Worm (Caenorhabditis elegans): ENCODE results near the gene sknr-1.

Gene sknr-1

ce11 chrV:2638545-2638944 is 13.3 kb upstream of the sknr-1 start, which contains the start of gene W02H5.19:
TSS of gene W02H5.19 (plus strand) at chrV:2638890.
- no peak for TF ChIP-seq ets-7 (tag; optimal IDR thresholded peaks at IDR 0.05)
- TF ChIP-seq scrt-1 (GFP tag; IDR thresholded peaks at IDR 0.05): 0 out of 2 replicates have a peak, but pooled peaks have one; percentile 40
- TF ChIP-seq F13C5.2 (tag; optimal IDR thresholded peaks at IDR 0.05): no peak
- peak; percentile 30; the same call in 1 of the 2 replicates for TF ChIP-seq flt-1 (GFP tag; IDR thresholded peaks at IDR 0.05)
- TF ChIP-seq tra-4 (tag; optimal IDR thresholded peaks at IDR 0.05): no peak
- no peak for TF ChIP-seq B0310.2 (tag; optimal IDR thresholded peaks at IDR 0.05)
- no peak for TF ChIP-seq ceh-36 (tag; optimal IDR thresholded peaks at IDR 0.05)
- TF ChIP-seq sea-1 (GFP tag; conservative IDR thresholded peaks at IDR 0.05): no peak
- peak; percentile 85 for TF ChIP-seq tbx-37 (GFP tag; conservative IDR thresholded peaks at IDR 0.05)
- TF ChIP-seq hmg-4 (GFP tag; optimal IDR thresholded peaks at IDR 0.05): peak; percentile 38
- TF ChIP-seq hnd-1 (tag; optimal IDR thresholded peaks at IDR 0.05): no peak
- peak; percentile 73 for TF ChIP-seq tbx-11 (GFP tag; IDR thresholded peaks at IDR 0.05)
- peak; percentile 65 for TF ChIP-seq pes-1 (GFP tag; IDR thresholded peaks at IDR 0.05)
- no peak for TF ChIP-seq ceh-13 (GFP tag; optimal IDR thresholded peaks at IDR 0.05)
- TF ChIP-seq hmbx-1 (tag; optimal IDR thresholded peaks at IDR 0.05): no peak
- TF ChIP-seq ama-1 (optimal IDR thresholded peaks at IDR 0.05): no peak
- TF ChIP-seq aly-1 (tag; optimal IDR thresholded peaks at IDR 0.05): no peak

DNA sequence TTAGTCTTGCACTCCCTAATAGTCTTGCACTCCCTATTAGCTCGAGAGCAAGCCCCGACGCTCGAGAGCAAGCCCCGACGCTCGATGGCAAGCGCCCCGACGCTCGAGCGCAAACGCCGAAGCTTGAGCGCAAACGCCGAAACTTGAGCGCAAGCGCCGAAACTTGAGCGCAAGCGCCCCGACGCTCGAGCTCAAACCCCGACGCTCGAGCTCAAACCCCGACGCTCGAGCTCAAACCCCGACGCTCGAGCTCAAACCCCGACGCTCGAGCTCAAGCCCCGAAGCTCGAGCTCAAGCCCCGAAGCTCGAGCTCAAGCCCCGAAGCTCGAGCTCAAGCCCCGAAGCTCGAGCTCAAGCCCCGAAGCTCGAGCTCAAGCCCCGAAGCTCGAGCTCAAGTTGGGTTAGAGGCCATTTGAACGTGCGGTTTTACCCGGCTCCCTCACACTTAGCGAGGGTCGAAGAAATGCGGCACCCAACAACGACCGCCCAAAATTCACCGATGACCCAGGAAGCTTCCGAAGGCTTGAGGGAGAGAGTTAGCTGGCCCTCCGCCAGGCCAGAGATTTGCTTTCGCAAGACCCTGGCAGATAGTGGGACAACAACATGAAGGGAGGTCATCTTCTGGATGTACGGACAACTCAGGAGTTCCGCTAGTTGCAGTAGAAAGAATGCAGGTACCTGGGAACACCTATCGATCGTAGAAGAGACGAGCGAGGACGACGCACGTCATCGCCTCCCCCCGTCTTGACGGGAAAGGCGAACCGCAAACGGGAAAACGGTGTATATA is 9.7 kb upstream of the sknr-1 start:
- 0 out of 2 replicates have a peak, but pooled peaks have one; percentile 11 for TF ChIP-seq pes-1 (GFP tag; IDR thresholded peaks at IDR 0.05)
- TF ChIP-seq flt-1 (GFP tag; IDR thresholded peaks at IDR 0.05): peak; percentile 29; the same call in 1 of the 2 replicates

- TF ChIP-seq sea-1 (GFP tag; conservative IDR thresholded peaks at IDR 0.05) (no peak), flt-1 (GFP tag; IDR thresholded peaks at IDR 0.05) (peak; percentile 27; the same call in 1 of the 2 replicates), hnd-1 (tag; optimal IDR thresholded peaks at IDR 0.05) (no peak)
Observed at ce11 chrV:2623765-2624164, 1.5 kb downstream of the sknr-1 start.

ce11 chrV:2621879-2622278 is 3.4 kb downstream of the sknr-1 start, which contains the start of gene srh-271:
TSS of gene srh-271 (minus strand) at chrV:2621979.
- TF ChIP-seq tbx-11 (GFP tag; IDR thresholded peaks at IDR 0.05) (no peak), hmg-4 (GFP tag; optimal IDR thresholded peaks at IDR 0.05) (no peak), hnd-1 (tag; optimal IDR thresholded peaks at IDR 0.05) (no peak)

- TF ChIP-seq flt-1 (GFP tag; IDR thresholded peaks at IDR 0.05) (no peak), tbx-11 (GFP tag; IDR thresholded peaks at IDR 0.05) (0 out of 2 replicates have a peak, but pooled peaks have one; percentile 13)
Observed at ce11 chrV:2617499-2617898, 7.8 kb downstream of the sknr-1 start.

DNA sequence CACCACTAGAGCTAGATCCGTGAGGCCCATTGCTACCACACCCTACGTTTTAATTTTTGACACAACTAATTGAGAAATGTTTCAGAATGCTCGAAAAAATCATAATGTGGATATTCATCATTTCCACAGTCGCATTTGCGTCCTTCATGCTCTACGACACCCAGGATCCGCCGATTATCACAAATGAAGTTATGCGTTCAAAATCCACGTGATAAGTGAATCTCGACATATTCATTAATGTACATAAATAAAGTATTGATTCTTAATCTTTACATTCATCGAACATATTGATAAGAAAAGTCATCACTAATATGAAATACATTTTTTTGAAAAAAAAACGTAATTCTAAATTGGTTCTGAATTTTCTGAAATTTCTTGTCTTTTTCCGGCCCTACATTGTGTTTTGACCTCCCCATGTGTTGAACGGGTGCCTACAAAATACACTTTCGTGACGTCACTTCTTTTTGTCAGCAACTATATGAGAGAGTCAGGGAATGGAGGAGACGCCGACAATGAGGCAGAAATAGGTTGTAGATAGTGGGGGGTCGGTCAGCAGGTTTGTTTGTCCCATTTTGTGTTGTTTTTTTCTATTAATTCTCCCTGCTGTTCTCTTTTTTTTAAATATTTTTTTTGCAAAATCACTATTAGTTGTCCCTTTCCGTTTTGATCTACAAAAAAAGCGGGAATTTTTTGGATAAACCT is 10.1 kb downstream of the sknr-1 start, which contains the start of gene F53E10.1:
TSS of gene F53E10.1 (plus strand) at position 325 of the 702 bp plus-strand sequence.
- TF ChIP-seq tbx-11 (GFP tag; IDR thresholded peaks at IDR 0.05) (no peak), aly-1 (tag; optimal IDR thresholded peaks at IDR 0.05) (no peak), hmg-4 (GFP tag; optimal IDR thresholded peaks at IDR 0.05) (no peak), hmbx-1 (tag; optimal IDR thresholded peaks at IDR 0.05) (no peak), ama-1 (optimal IDR thresholded peaks at IDR 0.05) (no peak), pes-1 (GFP tag; IDR thresholded peaks at IDR 0.05) (no peak), scrt-1 (GFP tag; IDR thresholded peaks at IDR 0.05) (no peak), tbx-37 (GFP tag; conservative IDR thresholded peaks at IDR 0.05) (no peak), B0310.2 (tag; optimal IDR thresholded peaks at IDR 0.05) (no peak), flt-1 (GFP tag; IDR thresholded peaks at IDR 0.05) (no peak), hnd-1 (tag; optimal IDR thresholded peaks at IDR 0.05) (no peak), F13C5.2 (tag; optimal IDR thresholded peaks at IDR 0.05) (no peak)

DNA sequence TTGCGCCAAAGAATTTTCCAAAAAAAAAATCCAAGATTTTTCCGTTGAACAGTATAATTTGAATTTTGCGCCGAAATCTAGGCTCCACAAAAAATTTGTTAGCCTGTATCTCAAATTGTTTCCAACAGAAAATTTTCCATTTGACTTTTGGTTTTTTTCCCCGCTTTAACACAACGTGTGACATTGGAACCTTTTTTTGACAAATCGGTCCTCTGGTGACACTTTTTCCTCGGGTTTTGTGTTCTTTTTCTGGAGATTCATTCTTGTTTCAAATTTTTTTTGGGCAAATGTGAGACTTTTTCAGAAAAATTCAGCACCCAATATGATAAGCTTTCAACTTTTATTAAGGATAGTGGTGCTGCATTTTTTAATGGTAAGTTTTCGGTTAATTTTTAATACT is 16.9 kb downstream of the sknr-1 start, which contains the start of gene acr-17:
TSS of gene acr-17 (plus strand) at position 301 of the 400 bp plus-strand sequence.
- TF ChIP-seq tra-4 (tag; optimal IDR thresholded peaks at IDR 0.05): no peak
- no peak for TF ChIP-seq sea-1 (GFP tag; conservative IDR thresholded peaks at IDR 0.05)
- no peak for TF ChIP-seq tbx-11 (GFP tag; IDR thresholded peaks at IDR 0.05)
- TF ChIP-seq scrt-1 (GFP tag; IDR thresholded peaks at IDR 0.05): no peak
- no peak for TF ChIP-seq pes-1 (GFP tag; IDR thresholded peaks at IDR 0.05)
- no peak for TF ChIP-seq ama-1 (optimal IDR thresholded peaks at IDR 0.05)
- no peak for TF ChIP-seq hnd-1 (tag; optimal IDR thresholded peaks at IDR 0.05)
- no peak for TF ChIP-seq ceh-36 (tag; optimal IDR thresholded peaks at IDR 0.05)
- no peak for TF ChIP-seq tbx-37 (GFP tag; conservative IDR thresholded peaks at IDR 0.05)
- TF ChIP-seq ceh-13 (GFP tag; optimal IDR thresholded peaks at IDR 0.05): no peak
- no peak for TF ChIP-seq aly-1 (tag; optimal IDR thresholded peaks at IDR 0.05)
- no peak for TF ChIP-seq B0310.2 (tag; optimal IDR thresholded peaks at IDR 0.05)

DNA sequence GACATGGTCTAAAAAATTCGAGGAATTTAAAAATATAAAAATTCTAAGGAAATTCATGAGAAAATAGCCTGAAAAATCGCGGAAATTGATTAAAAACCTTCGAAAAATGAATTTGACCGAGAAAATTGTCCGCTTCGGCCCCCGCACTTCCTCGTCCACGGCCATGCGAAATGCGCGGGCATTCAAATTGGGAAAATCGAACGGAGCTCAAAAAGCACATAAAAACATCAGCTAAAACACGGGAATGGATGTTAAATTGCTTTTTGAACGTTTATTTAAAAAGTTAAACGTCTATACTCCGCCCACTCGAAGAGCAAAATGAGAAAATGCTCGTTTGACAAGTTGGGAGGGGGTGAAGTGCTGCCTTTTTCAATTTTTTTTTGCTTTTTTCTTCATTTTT is 22.2 kb downstream of the sknr-1 start, which contains the start of gene F53E10.6:
TSS of gene F53E10.6 (minus strand) at position 8 of the 400 bp plus-strand sequence.
- TF ChIP-seq pes-1 (GFP tag; IDR thresholded peaks at IDR 0.05) (peak; percentile 53; the same call in 1 of the 2 replicates), tra-4 (tag; optimal IDR thresholded peaks at IDR 0.05) (no peak), tbx-37 (GFP tag; conservative IDR thresholded peaks at IDR 0.05) (peak; percentile 60; the same call in 1 of the 2 replicates), tbx-11 (GFP tag; IDR thresholded peaks at IDR 0.05) (0 out of 2 replicates have a peak, but pooled peaks have one; percentile 16), scrt-1 (GFP tag; IDR thresholded peaks at IDR 0.05) (no peak), B0310.2 (tag; optimal IDR thresholded peaks at IDR 0.05) (no peak), ceh-36 (tag; optimal IDR thresholded peaks at IDR 0.05) (no peak)

Measured in whole organism, early embryonic.